Worm (Caenorhabditis elegans) whole organism, young adult: ENCODE results near the gene F10G2.2.

ENCODE experiments used
- B0261.1 ChIP-seq: sonication (generic microtip); optimal IDR thresholded peaks from 2 replicates; lab custom pipeline; 2016; ENCODE audit warnings: mild to moderate bottlenecking, missing genetic modification characterization, moderate library complexity, missing compliant biosample characterization
- C06A6.2 ChIP-seq: fragments of 200-800 bp; sonication (Bioruptor generic); conservative IDR thresholded peaks from 2 replicates; pipeline ENCODE4 v1.3.6; 2022; ENCODE audit warnings: missing genetic modification characterization, missing compliant biosample characterization
- F33H1.4 ChIP-seq: fragments of 200-800 bp; sonication (Bioruptor generic); IDR thresholded peaks from 2 replicates; pipeline ENCODE4 v1.3.6; 2022; ENCODE audit warnings: missing genetic modification reagents, missing genetic modification characterization, missing compliant biosample characterization
- F37B4.10 ChIP-seq: fragments of 200-800 bp; sonication (Bioruptor generic); IDR thresholded peaks from 2 replicates; pipeline ENCODE4 v1.3.6; 2022; ENCODE audit warnings: missing genetic modification characterization, missing compliant biosample characterization
- F39B2.1 ChIP-seq: fragments of 200-800 bp; sonication (Bioruptor generic); IDR thresholded peaks from 2 replicates; pipeline ENCODE4 v1.3.6; 2022; ENCODE audit warnings: missing genetic modification reagents, missing genetic modification characterization, missing compliant biosample characterization
- K11D2.4 ChIP-seq: fragments of 200-800 bp; sonication (Bioruptor generic); IDR thresholded peaks from 2 replicates; pipeline ENCODE4 v1.3.6; 2022; ENCODE audit warnings: missing genetic modification reagents, missing genetic modification characterization, missing compliant biosample characterization
- K12H6.12 ChIP-seq: fragments of 200-800 bp; sonication (Bioruptor generic); optimal IDR thresholded peaks from 2 replicates; lab custom pipeline; 2018; ENCODE audit warnings: mild to moderate bottlenecking, missing genetic modification characterization, missing compliant biosample characterization
- Y53F4B.3 ChIP-seq: fragments of 200-800 bp; sonication (Bioruptor generic); IDR thresholded peaks from 2 replicates; pipeline ENCODE4 v1.3.6; 2022; ENCODE audit warnings: missing genetic modification reagents, missing genetic modification characterization, missing compliant biosample characterization
- Y53G8AR.9 ChIP-seq: fragments of 200-800 bp; sonication (Bioruptor generic); conservative IDR thresholded peaks from 2 replicates; pipeline ENCODE4 v1.3.6; 2022; ENCODE audit warnings: missing genetic modification reagents, missing genetic modification characterization, missing compliant biosample characterization
- Y67H2A.10 ChIP-seq: fragments of 200-800 bp; sonication (Bioruptor generic); conservative IDR thresholded peaks from 2 replicates; pipeline ENCODE4 v1.3.6; 2022; ENCODE audit warnings: missing genetic modification reagents, missing genetic modification characterization, missing compliant biosample characterization
- aptf-3 ChIP-seq: fragments of 200-800 bp; sonication (Bioruptor generic); IDR thresholded peaks from 2 replicates; pipeline ENCODE4 v1.3.6; 2022; ENCODE audit warnings: missing genetic modification characterization, missing compliant biosample characterization
- atf-7 ChIP-seq: sonication (generic microtip); optimal IDR thresholded peaks from 2 replicates; lab custom pipeline; 2017; ENCODE audit warnings: mild to moderate bottlenecking, missing genetic modification characterization, missing compliant biosample characterization
- attf-5 ChIP-seq: fragments of 200-800 bp; sonication (Bioruptor generic); optimal IDR thresholded peaks from 2 replicates; lab custom pipeline; 2018; ENCODE audit warnings: mild to moderate bottlenecking, missing genetic modification characterization, missing compliant biosample characterization
- attf-6 ChIP-seq: fragments of 200-800 bp; sonication (Bioruptor generic); IDR thresholded peaks from 2 replicates; pipeline ENCODE4 v1.3.6; 2022; ENCODE audit warnings: missing genetic modification reagents, missing genetic modification characterization, missing compliant biosample characterization
- ceh-40 ChIP-seq: fragments of 200-800 bp; sonication (Bioruptor generic); IDR thresholded peaks from 2 replicates; pipeline ENCODE4 v1.3.6; 2022; ENCODE audit warnings: missing genetic modification characterization, missing compliant biosample characterization
- die-1 ChIP-seq: sonication (generic microtip); optimal IDR thresholded peaks from 2 replicates; lab custom pipeline; 2016; ENCODE audit warnings: missing genotype, mild to moderate bottlenecking, missing genetic modification characterization, missing compliant biosample characterization
- ekl-4 ChIP-seq: fragments of 200-800 bp; sonication (Bioruptor generic); IDR thresholded peaks from 2 replicates; pipeline ENCODE4 v1.3.6; 2022; ENCODE audit warnings: missing genetic modification reagents, missing genetic modification characterization, missing compliant biosample characterization
- fkh-3 ChIP-seq: sonication (generic microtip); optimal IDR thresholded peaks from 2 replicates; lab custom pipeline; 2016; ENCODE audit warnings: mild to moderate bottlenecking, missing genetic modification characterization, missing compliant biosample characterization
- gei-17 ChIP-seq: fragments of 200-800 bp; sonication (Bioruptor generic); optimal IDR thresholded peaks from 2 replicates; lab custom pipeline; 2018; ENCODE audit warnings: mild to moderate bottlenecking, missing genetic modification characterization, missing compliant biosample characterization
- hlh-12 ChIP-seq: sonication (generic microtip); optimal IDR thresholded peaks from 2 replicates; lab custom pipeline; 2016; ENCODE audit warnings: missing genetic modification characterization, missing compliant biosample characterization
- hlh-26 ChIP-seq: fragments of 200-800 bp; sonication (Bioruptor generic); conservative IDR thresholded peaks from 2 replicates; pipeline ENCODE4 v1.3.6; 2022; ENCODE audit warnings: missing genetic modification reagents, missing genetic modification characterization, missing compliant biosample characterization
- hmg-1.2 ChIP-seq: fragments of 200-800 bp; sonication (Bioruptor generic); IDR thresholded peaks from 2 replicates; pipeline ENCODE4 v1.3.6; 2022; ENCODE audit warnings: missing genetic modification reagents, missing genetic modification characterization, missing compliant biosample characterization
- hmg-20 ChIP-seq: fragments of 200-800 bp; sonication (Bioruptor generic); IDR thresholded peaks from 2 replicates; pipeline ENCODE4 v1.3.6; 2022; ENCODE audit warnings: missing genetic modification reagents, missing genetic modification characterization, missing compliant biosample characterization
- hrde-1 ChIP-seq: sonication (generic microtip); optimal IDR thresholded peaks from 2 replicates; lab custom pipeline; 2016; ENCODE audit warnings: missing genetic modification characterization, mild to moderate bottlenecking, missing compliant biosample characterization, moderate library complexity, missing genotype, missing genetic modification reagents, borderline replicate concordance
- let-607 ChIP-seq, 2 experiments: fragments of 200-800 bp in 1 of 2; sonication (Bioruptor generic) in 1 of 2; sonication (generic microtip) in 1 of 2; optimal IDR thresholded peaks; 2 replicates each; lab custom pipeline; 2016 to 2018; ENCODE audit warnings: mild to moderate bottlenecking in 2 of 2, missing compliant biosample characterization in 2 of 2, missing genetic modification characterization in 2 of 2, moderate library complexity in 2 of 2, missing genotype in 1 of 2
- lin-35 ChIP-seq, 3 experiments: fragments of 150-350 bp in 2 of 3; sonication (generic microtip) in 1 of 3; optimal IDR thresholded peaks; 2 replicates each; lab custom pipeline; 2014 to 2018; ENCODE audit warnings: missing biosample characterization in 3 of 3, missing genetic modification characterization in 3 of 3, missing genetic modification reagents in 3 of 3
- madf-10 ChIP-seq: sonication (generic microtip); optimal IDR thresholded peaks from 2 replicates; lab custom pipeline; 2016; ENCODE audit warnings: mild to moderate bottlenecking, missing genetic modification characterization, missing compliant biosample characterization
- madf-6 ChIP-seq: fragments of 200-800 bp; sonication (Bioruptor generic); IDR thresholded peaks from 2 replicates; pipeline ENCODE4 v1.3.6; 2022; ENCODE audit warnings: missing genetic modification reagents, missing genetic modification characterization, missing compliant biosample characterization
- nfya-2 ChIP-seq: fragments of 200-800 bp; sonication (Bioruptor generic); IDR thresholded peaks from 2 replicates; pipeline ENCODE4 v1.3.6; 2022; ENCODE audit warnings: missing genetic modification reagents, missing genetic modification characterization, missing compliant biosample characterization
- nhr-120 ChIP-seq: fragments of 200-800 bp; sonication (Bioruptor generic); IDR thresholded peaks from 2 replicates; pipeline ENCODE4 v1.3.6; 2022; ENCODE audit warnings: missing genetic modification characterization, missing compliant biosample characterization
- nhr-27 ChIP-seq: fragments of 200-800 bp; sonication (Bioruptor generic); optimal IDR thresholded peaks from 2 replicates; lab custom pipeline; 2018; ENCODE audit warnings: mild to moderate bottlenecking, missing genetic modification characterization, moderate library complexity, missing compliant biosample characterization
- rcor-1 ChIP-seq: fragments of 200-800 bp; sonication (Bioruptor generic); IDR thresholded peaks from 2 replicates; pipeline ENCODE4 v1.3.6; 2022; ENCODE audit warnings: missing genetic modification reagents, missing genetic modification characterization, missing compliant biosample characterization
- rpc-1 ChIP-seq, 2 experiments: fragments of 150-350 bp in 1 of 2; sonication (generic microtip) in 1 of 2; optimal IDR thresholded peaks; 2 replicates each; lab custom pipeline; 2014 to 2018; ENCODE audit warnings: missing biosample characterization in 1 of 2, missing genetic modification characterization in 1 of 2, missing genetic modification reagents in 1 of 2, missing genotype in 1 of 2
- sptf-2 ChIP-seq: fragments of 200-800 bp; sonication (Bioruptor generic); optimal IDR thresholded peaks from 2 replicates; lab custom pipeline; 2018; ENCODE audit warnings: mild to moderate bottlenecking, missing genetic modification characterization, missing compliant biosample characterization
- tlf-1 ChIP-seq: fragments of 200-800 bp; sonication (Bioruptor generic); optimal IDR thresholded peaks from 2 replicates; lab custom pipeline; 2018; ENCODE audit warnings: mild to moderate bottlenecking, missing genetic modification characterization, missing compliant biosample characterization
- ztf-28 ChIP-seq: fragments of 200-800 bp; sonication (Bioruptor generic); IDR thresholded peaks from 2 replicates; pipeline ENCODE4 v1.3.6; 2022; ENCODE audit warnings: missing genetic modification reagents, missing genetic modification characterization, missing compliant biosample characterization

Gene F10G2.2

ce11 chrV:7320909-7321308 lies 10.1 kb upstream of the F10G2.2 start, which contains the start of gene lmd-4:
Gene lmd-4, minus strand, starts transcription at chrV:7321009.
- TF ChIP-seq hmg-20 (GFP tag; lab: Robert Waterston, UW) (no peak), madf-6 (GFP tag; lab: Robert Waterston, UW) (no peak), aptf-3 (GFP tag; lab: Robert Waterston, UW) (no peak), hlh-12 (tag; lab: Kevin White, UChicago) (no peak), ekl-4 (GFP tag; lab: Robert Waterston, UW) (no peak), Y67H2A.10 (no peak), F39B2.1 (GFP tag; lab: Robert Waterston, UW) (no peak), hmg-1.2 (no peak), die-1 (no peak), F33H1.4 (no peak), nfya-2 (GFP tag; lab: Robert Waterston, UW) (no peak), fkh-3 (tag; lab: Kevin White, UChicago) (no peak), let-607 (tag; optimal IDR thresholded peaks at IDR 0.05; lab: Kevin White, UChicago) (no peak), nhr-120 (no peak), tlf-1 (GFP tag; lab: Kevin White, UChicago) (no peak), attf-5 (GFP tag; lab: Kevin White, UChicago) (no peak), Y53F4B.3 (GFP tag; lab: Robert Waterston, UW) (no peak), attf-6 (GFP tag; lab: Robert Waterston, UW) (no peak)

DNA sequence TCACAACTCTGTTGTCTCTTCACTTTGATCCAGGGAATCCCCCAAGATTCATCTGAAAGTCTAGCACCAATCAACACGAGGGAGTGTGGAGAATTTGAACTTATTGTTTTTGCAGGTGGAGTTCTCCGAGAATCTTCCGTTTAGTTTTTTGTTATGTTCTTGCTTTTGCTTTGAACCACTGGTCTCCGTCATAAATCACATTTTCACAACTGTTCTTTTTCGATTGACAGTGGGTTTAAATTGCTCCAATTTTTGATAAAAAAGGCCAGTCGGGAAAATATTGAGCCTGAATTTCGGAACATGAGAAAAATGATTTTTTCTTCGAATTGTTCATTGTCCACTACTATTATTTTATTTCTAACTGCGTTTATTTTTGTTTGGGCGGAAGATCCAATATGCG lies 9.1 kb upstream of the F10G2.2 start, which contains the start of gene F10G2.10:
F10G2.10 (plus strand) TSS at position 301 of the 400 bp plus-strand sequence.
- TF ChIP-seq B0261.1 (tag; lab: Kevin White, UChicago) (no peak), hrde-1 (no peak), madf-10 (tag; lab: Kevin White, UChicago) (no peak), ceh-40 (GFP tag; lab: Robert Waterston, UW) (no peak), nhr-27 (tag; lab: Kevin White, UChicago) (no peak)

- TF ChIP-seq Y53G8AR.9 (GFP tag; lab: Robert Waterston, UW) (no peak), gei-17 (GFP tag; lab: Kevin White, UChicago) (no peak), fkh-3 (tag; lab: Kevin White, UChicago) (no peak), hlh-26 (no peak), ztf-28 (GFP tag; lab: Robert Waterston, UW) (no peak), C06A6.2 (GFP tag; lab: Robert Waterston, UW) (no peak), K12H6.12 (no peak), rpc-1 (optimal IDR thresholded peaks at IDR 0.05; lab: Kevin White, UChicago) (no peak), rpc-1 (tag; optimal IDR thresholded peaks at IDR 0.05; lab: Kevin White, UChicago) (no peak), lin-35 (GFP tag; optimal IDR thresholded peaks at IDR 0.05; lab: Kevin White, UChicago) (no peak), rcor-1 (GFP tag; lab: Robert Waterston, UW) (no peak), atf-7 (tag; lab: Kevin White, UChicago) (no peak), K11D2.4 (GFP tag; lab: Robert Waterston, UW) (no peak), F37B4.10 (no peak), sptf-2 (no peak)
Observed at ce11 chrV:7325285-7325684, 5.7 kb upstream of the F10G2.2 start, which contains the start of gene srx-92. Gene srx-92, minus strand, starts transcription at chrV:7325385.
